Worm (Caenorhabditis elegans) whole organism, young adult: ENCODE data around the gene paqr-3.

Source experiments
- B0261.1 ChIP-seq: sonication (generic microtip); optimal IDR thresholded peaks from 2 replicates; lab custom pipeline; 2016; ENCODE audit warnings: mild to moderate bottlenecking, missing genetic modification characterization, moderate library complexity, missing compliant biosample characterization
- C06A6.2 ChIP-seq: fragments of 200-800 bp; sonication (Bioruptor generic); conservative IDR thresholded peaks from 2 replicates; pipeline ENCODE4 v1.3.6; 2022; ENCODE audit warnings: missing genetic modification characterization, missing compliant biosample characterization
- F23B12.7 ChIP-seq: sonication (generic microtip); optimal IDR thresholded peaks from 2 replicates; lab custom pipeline; 2017; ENCODE audit warnings: missing genetic modification characterization, mild to moderate bottlenecking, missing compliant biosample characterization, antibody characterized with exemption, moderate library complexity; ENCODE audit not compliant: insufficient read depth
- F55B11.4 ChIP-seq: sonication (generic microtip); optimal IDR thresholded peaks from 2 replicates; lab custom pipeline; 2016; ENCODE audit warnings: missing compliant biosample characterization, missing genetic modification characterization, borderline replicate concordance; ENCODE audit not compliant: insufficient read depth
- F57A8.1 ChIP-seq: fragments of 200-800 bp; sonication (Bioruptor generic); optimal IDR thresholded peaks from 2 replicates; lab custom pipeline; 2018; ENCODE audit warnings: mild to moderate bottlenecking, missing genetic modification characterization, moderate library complexity, missing compliant biosample characterization
- F57C9.4 ChIP-seq: sonication (generic microtip); optimal IDR thresholded peaks from 2 replicates; lab custom pipeline; 2017; ENCODE audit warnings: mild to moderate bottlenecking, missing genetic modification characterization, missing compliant biosample characterization
- Y79H2A.3 ChIP-seq: fragments of 200-800 bp; sonication (Bioruptor generic); conservative IDR thresholded peaks from 2 replicates; pipeline ENCODE4 v1.3.6; 2022; ENCODE audit warnings: missing genetic modification reagents, missing genetic modification characterization, missing compliant biosample characterization
- akir-1 ChIP-seq: fragments of 200-800 bp; sonication (Bioruptor generic); optimal IDR thresholded peaks from 2 replicates; lab custom pipeline; 2018; ENCODE audit warnings: mild to moderate bottlenecking, missing genetic modification characterization, moderate library complexity, missing compliant biosample characterization
- ama-1 ChIP-seq, 3 experiments: fragments of 150-350 bp in 1 of 3; sonication (generic microtip) in 2 of 3; optimal IDR thresholded peaks; 2 replicates each; lab custom pipeline; 2014 to 2018; ENCODE audit warnings: missing biosample characterization in 2 of 3, missing genetic modification characterization in 2 of 3, missing genetic modification reagents in 2 of 3
- aptf-2 ChIP-seq: fragments of 200-800 bp; sonication (Bioruptor generic); conservative IDR thresholded peaks from 2 replicates; pipeline ENCODE4 v1.3.6; 2022; ENCODE audit warnings: missing genetic modification reagents, missing genetic modification characterization, missing compliant biosample characterization
- atf-7 ChIP-seq: sonication (generic microtip); optimal IDR thresholded peaks from 2 replicates; lab custom pipeline; 2017; ENCODE audit warnings: mild to moderate bottlenecking, missing genetic modification characterization, missing compliant biosample characterization
- attf-3 ChIP-seq: fragments of 200-800 bp; sonication (Bioruptor generic); conservative IDR thresholded peaks from 2 replicates; pipeline ENCODE4 v1.3.6; 2022; ENCODE audit warnings: missing genetic modification reagents, missing genetic modification characterization, missing compliant biosample characterization
- attf-5 ChIP-seq: fragments of 200-800 bp; sonication (Bioruptor generic); optimal IDR thresholded peaks from 2 replicates; lab custom pipeline; 2018; ENCODE audit warnings: mild to moderate bottlenecking, missing genetic modification characterization, missing compliant biosample characterization
- bed-2 ChIP-seq: fragments of 200-800 bp; sonication (Bioruptor generic); IDR thresholded peaks from 2 replicates; pipeline ENCODE4 v1.3.6; 2022; ENCODE audit warnings: missing genetic modification reagents, missing genetic modification characterization, missing compliant biosample characterization
- cebp-2 ChIP-seq: fragments of 200-800 bp; sonication (Bioruptor generic); IDR thresholded peaks from 2 replicates; pipeline ENCODE4 v1.3.6; 2022; ENCODE audit warnings: missing genetic modification characterization, missing compliant biosample characterization
- ceh-40 ChIP-seq: fragments of 200-800 bp; sonication (Bioruptor generic); IDR thresholded peaks from 2 replicates; pipeline ENCODE4 v1.3.6; 2022; ENCODE audit warnings: missing genetic modification characterization, missing compliant biosample characterization
- chd-7 ChIP-seq: sonication (generic microtip); optimal IDR thresholded peaks from 2 replicates; lab custom pipeline; 2016; ENCODE audit warnings: mild to moderate bottlenecking, missing genetic modification characterization, moderate library complexity, missing compliant biosample characterization
- gei-17 ChIP-seq: fragments of 200-800 bp; sonication (Bioruptor generic); optimal IDR thresholded peaks from 2 replicates; lab custom pipeline; 2018; ENCODE audit warnings: mild to moderate bottlenecking, missing genetic modification characterization, missing compliant biosample characterization
- hlh-26 ChIP-seq: fragments of 200-800 bp; sonication (Bioruptor generic); conservative IDR thresholded peaks from 2 replicates; pipeline ENCODE4 v1.3.6; 2022; ENCODE audit warnings: missing genetic modification reagents, missing genetic modification characterization, missing compliant biosample characterization
- hmg-1.2 ChIP-seq: fragments of 200-800 bp; sonication (Bioruptor generic); IDR thresholded peaks from 2 replicates; pipeline ENCODE4 v1.3.6; 2022; ENCODE audit warnings: missing genetic modification reagents, missing genetic modification characterization, missing compliant biosample characterization
- lag-1 ChIP-seq: fragments of 200-800 bp; sonication (Bioruptor generic); IDR thresholded peaks from 2 replicates; pipeline ENCODE4 v1.3.6; 2022; ENCODE audit warnings: missing genetic modification reagents, missing genetic modification characterization, missing compliant biosample characterization
- let-607 ChIP-seq, 2 experiments: fragments of 200-800 bp in 1 of 2; sonication (Bioruptor generic) in 1 of 2; sonication (generic microtip) in 1 of 2; optimal IDR thresholded peaks; 2 replicates each; lab custom pipeline; 2016 to 2018; ENCODE audit warnings: mild to moderate bottlenecking in 2 of 2, missing compliant biosample characterization in 2 of 2, missing genetic modification characterization in 2 of 2, moderate library complexity in 2 of 2, missing genotype in 1 of 2
- lin-26 ChIP-seq: fragments of 200-800 bp; sonication (Bioruptor generic); IDR thresholded peaks from 2 replicates; pipeline ENCODE4 v1.3.6; 2022; ENCODE audit warnings: missing genetic modification reagents, missing genetic modification characterization, missing compliant biosample characterization
- lin-40 ChIP-seq: sonication (generic microtip); optimal IDR thresholded peaks from 2 replicates; lab custom pipeline; 2016; ENCODE audit warnings: missing genetic modification characterization, mild to moderate bottlenecking, missing compliant biosample characterization, missing genotype, missing genetic modification reagents
- lin-54 ChIP-seq: fragments of 200-800 bp; sonication (Bioruptor generic); optimal IDR thresholded peaks from 2 replicates; lab custom pipeline; 2018; ENCODE audit warnings: mild to moderate bottlenecking, missing genetic modification characterization, missing compliant biosample characterization
- lir-1 ChIP-seq: fragments of 200-800 bp; sonication (Bioruptor generic); conservative IDR thresholded peaks from 2 replicates; pipeline ENCODE4 v1.3.6; 2022; ENCODE audit warnings: missing genetic modification reagents, missing genetic modification characterization, missing compliant biosample characterization
- madf-10 ChIP-seq: sonication (generic microtip); optimal IDR thresholded peaks from 2 replicates; lab custom pipeline; 2016; ENCODE audit warnings: mild to moderate bottlenecking, missing genetic modification characterization, missing compliant biosample characterization
- madf-3 ChIP-seq: fragments of 200-800 bp; sonication (Bioruptor generic); IDR thresholded peaks from 2 replicates; pipeline ENCODE4 v1.3.6; 2022; ENCODE audit warnings: missing genetic modification reagents, missing genetic modification characterization, missing compliant biosample characterization
- nhr-80 ChIP-seq: sonication (generic microtip); optimal IDR thresholded peaks from 2 replicates; lab custom pipeline; 2016; ENCODE audit warnings: missing genetic modification characterization, missing compliant biosample characterization
- nhr-90 ChIP-seq: sonication (generic microtip); optimal IDR thresholded peaks from 2 replicates; lab custom pipeline; 2016; ENCODE audit warnings: missing genotype, mild to moderate bottlenecking, missing genetic modification characterization, missing compliant biosample characterization
- repo-1 ChIP-seq: sonication (generic microtip); optimal IDR thresholded peaks from 2 replicates; lab custom pipeline; 2017; ENCODE audit warnings: mild to moderate bottlenecking, missing genetic modification characterization, missing compliant biosample characterization
- tbp1 ChIP-seq: fragments of 200-800 bp; sonication (Bioruptor generic); optimal IDR thresholded peaks from 2 replicates; lab custom pipeline; 2018; ENCODE audit warnings: mild to moderate bottlenecking, missing genetic modification characterization, missing compliant biosample characterization
- tlf-1 ChIP-seq: fragments of 200-800 bp; sonication (Bioruptor generic); optimal IDR thresholded peaks from 2 replicates; lab custom pipeline; 2018; ENCODE audit warnings: mild to moderate bottlenecking, missing genetic modification characterization, missing compliant biosample characterization
- unc-62 ChIP-seq: fragments of 150-350 bp; optimal IDR thresholded peaks from 2 replicates; lab custom pipeline; 2014; ENCODE audit warnings: missing biosample characterization, missing genetic modification reagents, missing genetic modification characterization
- xnd-1 ChIP-seq: sonication (generic microtip); optimal IDR thresholded peaks from 2 replicates; lab custom pipeline; 2016; ENCODE audit warnings: missing genotype, missing genetic modification reagents, missing genetic modification characterization, missing compliant biosample characterization
- zfh-2 ChIP-seq: fragments of 200-800 bp; sonication (Bioruptor generic); conservative IDR thresholded peaks from 2 replicates; pipeline ENCODE4 v1.3.6; 2022; ENCODE audit warnings: missing genetic modification reagents, missing genetic modification characterization, missing compliant biosample characterization
- ztf-22 ChIP-seq: fragments of 200-800 bp; sonication (Bioruptor generic); optimal IDR thresholded peaks from 2 replicates; lab custom pipeline; 2018; ENCODE audit warnings: mild to moderate bottlenecking, missing genetic modification characterization, moderate library complexity, missing compliant biosample characterization
- ztf-25 ChIP-seq: fragments of 200-800 bp; sonication (Bioruptor generic); IDR thresholded peaks from 2 replicates; pipeline ENCODE4 v1.3.6; 2022; ENCODE audit warnings: missing genetic modification reagents, missing genetic modification characterization, missing compliant biosample characterization

Gene paqr-3

DNA sequence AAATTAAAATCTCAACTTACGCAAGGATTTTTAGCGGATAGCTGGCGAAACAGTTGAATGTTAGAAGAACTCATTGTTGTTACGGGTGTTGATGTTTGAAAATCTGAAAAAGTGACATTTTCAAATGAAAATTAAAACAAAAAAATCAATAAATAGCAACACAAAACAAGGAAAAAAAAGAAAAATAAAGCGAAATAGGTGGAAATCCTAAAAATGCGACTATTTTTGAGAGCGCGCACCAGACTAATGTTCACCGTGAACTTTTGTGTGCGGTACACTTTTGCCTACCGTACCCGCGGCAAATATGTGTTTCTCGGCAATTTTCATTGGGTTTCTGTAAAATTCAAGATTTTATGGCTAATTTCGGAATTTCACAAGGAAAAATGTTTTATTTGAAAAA lies 33.6 kb upstream of the paqr-3 start, which contains the start of gene F55B11.6:
F55B11.6 (minus strand) TSS at position 101 of the 400 bp plus-strand sequence.
- TF ChIP-seq hlh-26 (GFP tag; lab: Robert Waterston, UW) = no peak
- no peak for TF ChIP-seq gei-17
- no peak for TF ChIP-seq ama-1 (optimal IDR thresholded peaks at IDR 0.05; lab: Kevin White, UChicago)
- no peak for TF ChIP-seq ama-1 (GFP tag; optimal IDR thresholded peaks at IDR 0.05; lab: Kevin White, UChicago)
- TF ChIP-seq lin-26 (GFP tag; lab: Robert Waterston, UW) = no peak
- no peak for TF ChIP-seq xnd-1
- TF ChIP-seq C06A6.2 (GFP tag; lab: Robert Waterston, UW) = no peak
- TF ChIP-seq nhr-80 (tag; lab: Kevin White, UChicago) = no peak
- TF ChIP-seq chd-7 (tag; lab: Kevin White, UChicago) = no peak
- TF ChIP-seq F23B12.7 (tag; lab: Kevin White, UChicago) = no peak
- TF ChIP-seq F57A8.1 (GFP tag; lab: Kevin White, UChicago) = no peak
- no peak for TF ChIP-seq repo-1
- TF ChIP-seq, all 124 proteins: peak for 0

ce11 chrIV:14414200-14414599 lies 30.7 kb upstream of the paqr-3 start:
- TF ChIP-seq lin-40 (tag; lab: Kevin White, UChicago) (peak; percentile 34), tlf-1 (GFP tag; lab: Kevin White, UChicago) (peak; percentile 2), akir-1 (GFP tag; lab: Kevin White, UChicago) (no peak), let-607 (tag; optimal IDR thresholded peaks at IDR 0.05; lab: Kevin White, UChicago) (peak in 1 of 2 experiments; percentile 61), hmg-1.2 (GFP tag; lab: Robert Waterston, UW) (peak; percentile 90), tbp1 (GFP tag; lab: Kevin White, UChicago) (peak; percentile 27), madf-10 (tag; lab: Kevin White, UChicago) (peak; percentile 28), F57A8.1 (GFP tag; lab: Kevin White, UChicago) (no peak), F57C9.4 (tag; lab: Kevin White, UChicago) (no peak), ztf-22 (peak; percentile 6), lin-54 (GFP tag; lab: Kevin White, UChicago) (peak; percentile 8), zfh-2 (GFP tag; lab: Robert Waterston, UW) (no peak), lir-1 (no peak), attf-5 (no peak), atf-7 (tag; lab: Kevin White, UChicago) (peak; percentile 14), nhr-80 (tag; lab: Kevin White, UChicago) (peak; percentile 86)

- TF ChIP-seq ztf-25 (GFP tag; lab: Robert Waterston, UW) (no peak), lag-1 (GFP tag; lab: Robert Waterston, UW) (no peak), nhr-90 (tag; lab: Kevin White, UChicago) (no peak), akir-1 (GFP tag; lab: Kevin White, UChicago) (no peak), let-607 (tag; optimal IDR thresholded peaks at IDR 0.05; lab: Kevin White, UChicago) (peak in 1 of 2 experiments; percentile 50), B0261.1 (tag; lab: Kevin White, UChicago) (no peak), aptf-2 (GFP tag; lab: Robert Waterston, UW) (no peak), nhr-80 (tag; lab: Kevin White, UChicago) (peak; percentile 68), cebp-2 (no peak), bed-2 (GFP tag; lab: Robert Waterston, UW) (no peak), madf-3 (GFP tag; lab: Robert Waterston, UW) (no peak), attf-3 (GFP tag; lab: Robert Waterston, UW) (no peak), ceh-40 (no peak), F55B11.4 (tag; lab: Kevin White, UChicago) (no peak), Y79H2A.3 (no peak), tlf-1 (GFP tag; lab: Kevin White, UChicago) (no peak), unc-62 (GFP tag; lab: Kevin White, UChicago) (peak; percentile 48)
Measured at ce11 chrIV:14413386-14413785, 29.9 kb upstream of the paqr-3 start.
